Worm (Caenorhabditis elegans) whole organism, L1 larva: ENCODE data around the gene nhr-61.

ENCODE experiments used
- C04F5.9 ChIP-seq: sonication (generic microtip); optimal IDR thresholded peaks from 2 replicates; lab custom pipeline; 2016; ENCODE audit warnings: missing genetic modification characterization, missing compliant biosample characterization
- C16A3.4 ChIP-seq: fragments of 150-350 bp; optimal IDR thresholded peaks from 2 replicates; lab custom pipeline; 2014; ENCODE audit warnings: missing biosample characterization, missing genetic modification characterization
- C34B4.2 ChIP-seq: sonication (generic microtip); optimal IDR thresholded peaks from 2 replicates; lab custom pipeline; 2017; ENCODE audit warnings: mild to moderate bottlenecking, missing genetic modification characterization, missing compliant biosample characterization
- F16B12.6 ChIP-seq: fragments of 150-350 bp; optimal IDR thresholded peaks from 2 replicates; lab custom pipeline; 2014; ENCODE audit warnings: missing biosample characterization, missing genetic modification characterization
- aha-1 ChIP-seq: fragments of 150-350 bp; optimal IDR thresholded peaks from 2 replicates; lab custom pipeline; 2014; ENCODE audit warnings: missing biosample characterization, missing genetic modification characterization
- alr-1 ChIP-seq: fragments of 200-800 bp; sonication (Bioruptor generic); optimal IDR thresholded peaks from 2 replicates; lab custom pipeline; 2018; ENCODE audit warnings: borderline replicate concordance, mild to moderate bottlenecking, missing genetic modification characterization, missing compliant biosample characterization
- ama-1 ChIP-seq: fragments of 150-350 bp; optimal IDR thresholded peaks from 2 replicates; lab custom pipeline; 2014
- blmp-1 ChIP-seq: fragments of 150-350 bp; optimal IDR thresholded peaks from 2 replicates; lab custom pipeline; 2014; ENCODE audit warnings: missing biosample characterization, missing genetic modification characterization
- ceh-82 ChIP-seq, 3 experiments: fragments of 150-350 bp in 1 of 3; sonication (generic microtip) in 2 of 3; optimal IDR thresholded peaks; 2 replicates each; lab custom pipeline; 2014 to 2017; ENCODE audit warnings: missing biosample characterization in 3 of 3, missing genetic modification characterization in 3 of 3
- ceh-88 ChIP-seq: fragments of 200-800 bp; sonication (Bioruptor generic); IDR thresholded peaks from 2 replicates; pipeline ENCODE4 v1.3.6; 2022; ENCODE audit warnings: missing genetic modification characterization, missing compliant biosample characterization
- dpl-1 ChIP-seq, 3 experiments: fragments of 150-350 bp in 2 of 3; sonication (generic microtip) in 1 of 3; optimal IDR thresholded peaks; 2 replicates each; lab custom pipeline; 2014 to 2017; ENCODE audit warnings: missing biosample characterization in 3 of 3, missing genetic modification characterization in 3 of 3, missing genetic modification reagents in 3 of 3
- dsc-1 ChIP-seq: sonication (generic microtip); optimal IDR thresholded peaks from 2 replicates; lab custom pipeline; 2016; ENCODE audit warnings: mild to moderate bottlenecking, missing genetic modification characterization, missing compliant biosample characterization
- efl-1 ChIP-seq, 4 experiments: fragments of 150-350 bp; optimal IDR thresholded peaks in 3 of 4; peaks in 1 of 4; 1 replicate in 1 of 4; 2 replicates in 3 of 4; lab custom pipeline; 2014; ENCODE audit warnings: missing biosample characterization in 2 of 4, missing genetic modification characterization in 2 of 4, missing genetic modification reagents in 2 of 4
- egl-27 ChIP-seq, 2 experiments: fragments of 150-350 bp in 1 of 2; sonication (generic microtip); optimal IDR thresholded peaks; 3 replicates each; lab custom pipeline; 2017 to 2018; ENCODE audit warnings: missing biosample characterization in 2 of 2, missing genetic modification characterization in 2 of 2, missing genetic modification reagents in 2 of 2
- elt-2 ChIP-seq: sonication (generic microtip); optimal IDR thresholded peaks from 2 replicates; lab custom pipeline; 2016; ENCODE audit warnings: missing genetic modification characterization, mild to moderate bottlenecking, inconsistent platforms, missing compliant biosample characterization, missing genetic modification reagents
- elt-3 ChIP-seq, 6 experiments: fragments of 150-350 bp in 1 of 6; sonication (generic microtip); optimal IDR thresholded peaks; 2 replicates each; lab custom pipeline; 2017 to 2018; ENCODE audit warnings: missing biosample characterization in 6 of 6, missing genetic modification characterization in 6 of 6, inconsistent platforms in 1 of 6
- fkh-10 ChIP-seq: sonication (generic microtip); optimal IDR thresholded peaks from 2 replicates; lab custom pipeline; 2017; ENCODE audit warnings: missing biosample characterization, missing genetic modification reagents, missing genetic modification characterization
- fkh-4 ChIP-seq: sonication (generic microtip); optimal IDR thresholded peaks from 2 replicates; lab custom pipeline; 2016; ENCODE audit warnings: missing compliant biosample characterization, missing genetic modification characterization, borderline replicate concordance
- fkh-8 ChIP-seq: sonication (generic microtip); optimal IDR thresholded peaks from 2 replicates; lab custom pipeline; 2016; ENCODE audit warnings: mild to moderate bottlenecking, missing genetic modification characterization, missing compliant biosample characterization
- grh-1 ChIP-seq: fragments of 200-800 bp; sonication (Bioruptor generic); IDR thresholded peaks from 2 replicates; pipeline ENCODE4 v1.3.6; 2022; ENCODE audit warnings: missing genetic modification reagents, missing genetic modification characterization, missing compliant biosample characterization
- hlh-17 ChIP-seq: fragments of 200-800 bp; sonication (Bioruptor generic); optimal IDR thresholded peaks from 2 replicates; lab custom pipeline; 2018; ENCODE audit warnings: missing genetic modification characterization, mild to moderate bottlenecking, missing compliant biosample characterization, moderate library complexity, borderline replicate concordance
- isw-1 ChIP-seq: fragments of 200-800 bp; sonication (Bioruptor generic); IDR thresholded peaks from 2 replicates; pipeline ENCODE4 v1.3.6; 2022; ENCODE audit warnings: missing genetic modification characterization, missing compliant biosample characterization
- jun-1 ChIP-seq: fragments of 150-350 bp; optimal IDR thresholded peaks from 2 replicates; lab custom pipeline; 2014; ENCODE audit warnings: missing biosample characterization, missing genetic modification reagents, missing genetic modification characterization
- lin-13 ChIP-seq: fragments of 150-350 bp; optimal IDR thresholded peaks from 2 replicates; lab custom pipeline; 2014; ENCODE audit warnings: missing biosample characterization, missing genetic modification reagents, missing genetic modification characterization
- lin-14 ChIP-seq: fragments of 200-800 bp; sonication (Bioruptor generic); optimal IDR thresholded peaks from 2 replicates; lab custom pipeline; 2018; ENCODE audit warnings: mild to moderate bottlenecking, missing genetic modification characterization, moderate library complexity, missing compliant biosample characterization
- lin-15B ChIP-seq: fragments of 150-350 bp; sonication (generic microtip); optimal IDR thresholded peaks from 3 replicates; lab custom pipeline; 2014; ENCODE audit warnings: missing biosample characterization, missing genetic modification characterization
- lin-35 ChIP-seq, 2 experiments: fragments of 150-350 bp; optimal IDR thresholded peaks; 2 replicates each; lab custom pipeline; 2014; ENCODE audit warnings: missing biosample characterization in 2 of 2, missing genetic modification characterization in 2 of 2, missing genetic modification reagents in 2 of 2
- lir-3 ChIP-seq: sonication (generic microtip); optimal IDR thresholded peaks from 2 replicates; lab custom pipeline; 2016; ENCODE audit warnings: mild to moderate bottlenecking, missing genetic modification characterization, moderate library complexity, missing compliant biosample characterization; ENCODE audit not compliant: poor library complexity
- lsy-2 ChIP-seq, 2 experiments: fragments of 150-350 bp; optimal IDR thresholded peaks; 2 replicates each; lab custom pipeline; 2014; ENCODE audit warnings: missing biosample characterization in 2 of 2, missing genetic modification characterization in 2 of 2
- mep-1 ChIP-seq: fragments of 150-350 bp; optimal IDR thresholded peaks from 2 replicates; lab custom pipeline; 2014; ENCODE audit warnings: missing biosample characterization, missing genetic modification characterization
- nhr-11 ChIP-seq: fragments of 150-350 bp; optimal IDR thresholded peaks from 2 replicates; lab custom pipeline; 2014; ENCODE audit warnings: missing biosample characterization, missing genetic modification characterization
- nhr-12 ChIP-seq: sonication (generic microtip); optimal IDR thresholded peaks from 2 replicates; lab custom pipeline; 2017; ENCODE audit warnings: missing biosample characterization, missing genetic modification characterization
- nhr-28 ChIP-seq: fragments of 150-350 bp; optimal IDR thresholded peaks from 2 replicates; lab custom pipeline; 2014; ENCODE audit warnings: missing biosample characterization, missing genetic modification characterization
- nhr-47 ChIP-seq: sonication (generic microtip); optimal IDR thresholded peaks from 2 replicates; lab custom pipeline; 2016; ENCODE audit warnings: mild to moderate bottlenecking, missing genetic modification characterization, moderate library complexity, missing compliant biosample characterization
- nhr-71 ChIP-seq: sonication (generic microtip); optimal IDR thresholded peaks from 2 replicates; lab custom pipeline; 2016; ENCODE audit warnings: mild to moderate bottlenecking, missing genetic modification characterization, moderate library complexity, missing compliant biosample characterization
- nhr-76 ChIP-seq: sonication (generic microtip); optimal IDR thresholded peaks from 2 replicates; lab custom pipeline; 2017; ENCODE audit warnings: missing biosample characterization, missing genetic modification characterization
- pag-3 ChIP-seq: sonication (generic microtip); optimal IDR thresholded peaks from 2 replicates; lab custom pipeline; 2017; ENCODE audit warnings: missing genetic modification characterization, mild to moderate bottlenecking, missing compliant biosample characterization, antibody characterized with exemption, borderline replicate concordance; ENCODE audit not compliant: insufficient read depth
- pax-3 ChIP-seq: fragments of 200-800 bp; sonication (Bioruptor generic); optimal IDR thresholded peaks from 2 replicates; lab custom pipeline; 2018; ENCODE audit warnings: mild to moderate bottlenecking, missing genetic modification characterization, moderate library complexity, missing compliant biosample characterization
- pqm-1 ChIP-seq: sonication (generic microtip); optimal IDR thresholded peaks from 3 replicates; lab custom pipeline; 2017; ENCODE audit warnings: missing biosample characterization, missing genetic modification characterization
- skn-1 ChIP-seq: fragments of 150-350 bp; optimal IDR thresholded peaks from 2 replicates; lab custom pipeline; 2014; ENCODE audit warnings: missing biosample characterization, missing genetic modification characterization
- snpc-4 ChIP-seq: fragments of 150-350 bp; optimal IDR thresholded peaks from 2 replicates; lab custom pipeline; 2014; ENCODE audit warnings: missing biosample characterization, missing genetic modification characterization
- sox-4 ChIP-seq: sonication (generic microtip); optimal IDR thresholded peaks from 2 replicates; lab custom pipeline; 2016; ENCODE audit warnings: missing genetic modification characterization, missing compliant biosample characterization
- sptf-1 ChIP-seq: fragments of 150-350 bp; optimal IDR thresholded peaks from 2 replicates; lab custom pipeline; 2014; ENCODE audit warnings: missing biosample characterization, missing genetic modification characterization
- swsn-7 ChIP-seq: sonication (generic microtip); optimal IDR thresholded peaks from 2 replicates; lab custom pipeline; 2016; ENCODE audit warnings: missing genetic modification characterization, missing compliant biosample characterization
- tbx-2 ChIP-seq: sonication (generic microtip); optimal IDR thresholded peaks from 2 replicates; lab custom pipeline; 2016; ENCODE audit warnings: missing genetic modification characterization, missing compliant biosample characterization
- tlp-1 ChIP-seq: fragments of 150-350 bp; optimal IDR thresholded peaks from 2 replicates; lab custom pipeline; 2014; ENCODE audit warnings: missing biosample characterization, missing genetic modification characterization
- unc-130 ChIP-seq: fragments of 150-350 bp; optimal IDR thresholded peaks from 2 replicates; lab custom pipeline; 2017; ENCODE audit warnings: missing biosample characterization, missing genetic modification characterization, inconsistent platforms
- unc-30 ChIP-seq: sonication (generic microtip); optimal IDR thresholded peaks from 2 replicates; lab custom pipeline; 2017; ENCODE audit warnings: missing biosample characterization, missing genetic modification characterization
- unc-86 ChIP-seq: sonication (generic microtip); optimal IDR thresholded peaks from 2 replicates; lab custom pipeline; 2016; ENCODE audit warnings: missing genetic modification characterization, missing compliant biosample characterization
- vab-15 ChIP-seq: sonication (generic microtip); optimal IDR thresholded peaks from 2 replicates; lab custom pipeline; 2017; ENCODE audit warnings: missing genotype, mild to moderate bottlenecking, missing genetic modification characterization, missing compliant biosample characterization
- ztf-4 ChIP-seq: fragments of 150-350 bp; optimal IDR thresholded peaks from 2 replicates; lab custom pipeline; 2014; ENCODE audit warnings: missing biosample characterization, missing genetic modification characterization

nhr-61 gene

DNA sequence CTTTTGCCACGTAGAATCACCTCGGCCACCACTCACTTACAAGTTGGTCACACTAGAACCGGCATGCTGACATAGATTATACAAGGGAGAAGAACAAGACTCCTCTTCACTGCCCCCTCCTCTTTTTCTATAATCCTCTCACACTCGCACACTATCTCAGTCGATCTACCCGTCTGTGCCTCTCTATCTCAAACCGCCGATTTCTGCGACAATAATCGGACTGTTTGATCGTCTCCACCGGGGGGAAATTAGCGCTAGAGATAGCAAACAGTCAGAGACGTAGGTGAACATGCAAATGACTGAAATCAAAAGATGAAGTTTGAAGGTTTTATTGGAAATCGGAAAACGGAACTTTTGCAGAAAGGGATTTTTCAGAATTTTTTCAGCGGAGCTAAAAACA lies 4.1 kb upstream of the nhr-61 start (continued):
- peak; percentile 71 for TF ChIP-seq jun-1 (tag; lab: Kevin White, UChicago)
- TF ChIP-seq unc-130, result no peak
- peak; percentile 35 for TF ChIP-seq nhr-28 (tag; lab: Kevin White, UChicago)
- peak; percentile 38 for TF ChIP-seq vab-15 (tag; lab: Kevin White, UChicago)
- peak; percentile 3 to 40 (median 6) for TF ChIP-seq ceh-82 (tag; optimal IDR thresholded peaks at IDR 0.05; lab: Kevin White, UChicago)
- TF ChIP-seq tbx-2 (tag; lab: Kevin White, UChicago), result peak; percentile 78
- peak; percentile 53 for TF ChIP-seq skn-1 (tag; lab: Kevin White, UChicago)
- TF ChIP-seq snpc-4 (tag; lab: Kevin White, UChicago), result peak; percentile 41
- TF ChIP-seq alr-1 (tag; lab: Kevin White, UChicago), result no peak
- no peak for TF ChIP-seq fkh-8
- no peak for TF ChIP-seq unc-86 (tag; lab: Kevin White, UChicago)
- no peak for TF ChIP-seq ama-1 (lab: Kevin White, UChicago)
- no peak for TF ChIP-seq unc-30 (tag; lab: Kevin White, UChicago)
- TF ChIP-seq lin-35 (GFP tag; optimal IDR thresholded peaks at IDR 0.05; lab: Kevin White, UChicago), result peak; percentile 56 to 88
- TF ChIP-seq isw-1, result no peak
- peak; percentile 73 for TF ChIP-seq mep-1 (tag; lab: Kevin White, UChicago)
- TF ChIP-seq blmp-1, result peak; percentile 84
- TF ChIP-seq fkh-4, result peak; percentile 23
- TF ChIP-seq C16A3.4 (tag; lab: Kevin White, UChicago), result peak; percentile 62
- no peak for TF ChIP-seq C34B4.2 (tag; lab: Kevin White, UChicago)
- peak; percentile 47 for TF ChIP-seq ztf-4 (tag; lab: Kevin White, UChicago)
- no peak for TF ChIP-seq sox-4 (tag; lab: Kevin White, UChicago)
- TF ChIP-seq hlh-17 (GFP tag; lab: Kevin White, UChicago), result no peak
- TF ChIP-seq elt-3 (tag; optimal IDR thresholded peaks at IDR 0.05; lab: Kevin White, UChicago), result peak in 2 of 6 experiments; percentile 34 to 81
- no peak for TF ChIP-seq sptf-1
- TF ChIP-seq nhr-76 (tag; lab: Kevin White, UChicago), result no peak
- peak; percentile 20 for TF ChIP-seq C04F5.9 (tag; lab: Kevin White, UChicago)
- TF ChIP-seq tlp-1 (tag; lab: Kevin White, UChicago), result no peak
- peak; percentile 69 for TF ChIP-seq swsn-7
- peak; percentile 91 for TF ChIP-seq lin-14 (GFP tag; lab: Kevin White, UChicago)
- TF ChIP-seq dsc-1 (tag; lab: Kevin White, UChicago), result no peak
- no peak for TF ChIP-seq pag-3 (tag; lab: Kevin White, UChicago)
- TF ChIP-seq lin-15B (tag; lab: Kevin White, UChicago), result no peak
- peak; percentile 61 for TF ChIP-seq lin-13 (GFP tag; lab: Kevin White, UChicago)
- no peak for TF ChIP-seq nhr-12 (tag; lab: Kevin White, UChicago)
- peak; percentile 86 for TF ChIP-seq nhr-71 (tag; lab: Kevin White, UChicago)
- peak; percentile 62 to 68 for TF ChIP-seq lsy-2 (tag; optimal IDR thresholded peaks at IDR 0.05; lab: Kevin White, UChicago)
- TF ChIP-seq pqm-1, result no peak
- TF ChIP-seq lir-3, result peak; percentile 73
- no peak for TF ChIP-seq aha-1 (tag; lab: Kevin White, UChicago)
- TF ChIP-seq grh-1 (GFP tag; lab: Robert Waterston, UW), result peak; percentile 85
- TF ChIP-seq elt-2 (tag; lab: Kevin White, UChicago), result peak; percentile 74
- peak; percentile 1 for TF ChIP-seq nhr-11
- no peak for TF ChIP-seq egl-27 (tag; optimal IDR thresholded peaks at IDR 0.05; lab: Kevin White, UChicago)
- TF ChIP-seq dpl-1 (GFP tag; optimal IDR thresholded peaks at IDR 0.05; lab: Kevin White, UChicago), result peak; percentile 43 to 64 (median 46)
- TF ChIP-seq ceh-88 (GFP tag; lab: Robert Waterston, UW), result 0 out of 2 replicates have a peak, but pooled peaks have one; percentile 10
- TF ChIP-seq pax-3, result no peak
- TF ChIP-seq nhr-47, result peak; percentile 67
- TF ChIP-seq fkh-10 (GFP tag; lab: Kevin White, UChicago), result no peak
- TF ChIP-seq F16B12.6 (tag; lab: Kevin White, UChicago), result no peak
- TF ChIP-seq efl-1 (optimal IDR thresholded peaks at IDR 0.05; lab: Kevin White, UChicago), result peak; percentile 78 to 84
- peak; percentile 55 to 96 for TF ChIP-seq efl-1 (GFP tag; optimal IDR thresholded peaks at IDR 0.05 in 1 of 2; lab: Kevin White, UChicago)
- TF ChIP-seq, all 84 proteins: peak for 42
